Fruit fly (Drosophila melanogaster) whole organism: ENCODE results near the gene Rpn11.
A peak's percentile ranks its signal among the peaks of the same experiment; 100 is the strongest.

Experiments
- CG8478 ChIP-seq: fragments of >200 bp; optimal IDR thresholded peaks from 2 replicates; lab custom pipeline; 2018; ENCODE audit warnings: inconsistent platforms
- Dll ChIP-seq: fragments of >200 bp; optimal IDR thresholded peaks from 2 replicates; lab custom pipeline; 2017
- EcR ChIP-seq, 2 experiments: fragments of >200 bp; optimal IDR thresholded peaks; 2 replicates each; lab custom pipeline; 2017; ENCODE audit warnings: missing biosample characterization in 2 of 2, missing genetic modification characterization in 2 of 2, missing genetic modification reagents in 2 of 2
- pan ChIP-seq: fragments of >200 bp; optimal IDR thresholded peaks from 2 replicates; lab custom pipeline; 2017
- psq ChIP-seq: fragments of >200 bp; optimal IDR thresholded peaks from 2 replicates; lab custom pipeline; 2017
- usp ChIP-seq: fragments of >200 bp; optimal IDR thresholded peaks from 2 replicates; lab custom pipeline; 2017; ENCODE audit warnings: missing biosample characterization, missing genetic modification characterization, mixed read lengths

Rpn11 gene

dm6 chr2L:5092992-5093695 is 33.6 kb upstream of the Rpn11 start, which contains the start of gene Pgant5:
Gene Pgant5, minus strand, starts transcription at chr2L:5093592.
- TF ChIP-seq Dll (lab: Kevin White, UChicago) (no peak), CG8478 (peak; percentile 92), EcR (GFP tag; optimal IDR thresholded peaks at IDR 0.05; lab: Kevin White, UChicago) (no peak), psq (lab: Kevin White, UChicago) (no peak), usp (GFP tag; lab: Kevin White, UChicago) (no peak)

- TF ChIP-seq Dll (lab: Kevin White, UChicago) (no peak), usp (GFP tag; lab: Kevin White, UChicago) (no peak), CG8478 (no peak), EcR (GFP tag; optimal IDR thresholded peaks at IDR 0.05; lab: Kevin White, UChicago) (no peak)
These were observed 33.0 kb upstream of the Rpn11 start for dm6 chr2L:5092597-5092991.

dm6 chr2L:5092145-5092544 is 32.6 kb upstream of the Rpn11 start:
- TF ChIP-seq psq (lab: Kevin White, UChicago) (no peak), usp (GFP tag; lab: Kevin White, UChicago) (no peak), pan (lab: Kevin White, UChicago) (no peak), CG8478 (no peak), EcR (GFP tag; optimal IDR thresholded peaks at IDR 0.05; lab: Kevin White, UChicago) (no peak), Dll (lab: Kevin White, UChicago) (no peak)

DNA sequence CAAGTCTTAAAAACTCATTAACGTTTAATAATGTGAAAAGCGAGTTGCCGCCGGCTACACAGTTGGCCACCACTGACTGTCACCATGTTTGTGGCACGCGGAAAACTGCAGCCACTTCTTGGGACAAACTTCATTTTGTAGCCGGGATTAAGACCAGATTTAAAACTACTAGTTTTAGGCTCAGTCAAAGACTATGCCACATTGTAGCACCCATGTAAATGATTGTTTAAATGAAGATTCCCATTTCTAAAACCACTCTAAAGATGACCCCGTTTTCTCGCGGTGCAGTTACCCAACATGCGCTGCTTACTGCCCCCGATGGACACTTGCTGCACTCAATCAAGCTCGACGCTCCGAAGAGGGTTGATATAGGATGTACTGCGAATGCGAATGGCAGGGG is 30.8 kb upstream of the Rpn11 start:
- TF ChIP-seq psq (lab: Kevin White, UChicago) (no peak), CG8478 (no peak), Dll (lab: Kevin White, UChicago) (no peak), EcR (GFP tag; optimal IDR thresholded peaks at IDR 0.05; lab: Kevin White, UChicago) (no peak), usp (GFP tag; lab: Kevin White, UChicago) (no peak), pan (lab: Kevin White, UChicago) (no peak)

dm6 chr2L:5089642-5090041 is 30.1 kb upstream of the Rpn11 start:
- no peak for TF ChIP-seq pan (lab: Kevin White, UChicago)
- no peak for TF ChIP-seq CG8478
- no peak for TF ChIP-seq EcR (GFP tag; optimal IDR thresholded peaks at IDR 0.05; lab: Kevin White, UChicago)
- TF ChIP-seq usp (GFP tag; lab: Kevin White, UChicago): no peak
- TF ChIP-seq Dll (lab: Kevin White, UChicago): no peak
- TF ChIP-seq psq (lab: Kevin White, UChicago): no peak

dm6 chr2L:5088649-5089270 is 29.2 kb upstream of the Rpn11 start:
- no peak for TF ChIP-seq psq (lab: Kevin White, UChicago)
- no peak for TF ChIP-seq Dll (lab: Kevin White, UChicago)
- no peak for TF ChIP-seq usp (GFP tag; lab: Kevin White, UChicago)
- TF ChIP-seq CG8478: no peak
- no peak for TF ChIP-seq pan (lab: Kevin White, UChicago)
- TF ChIP-seq EcR (GFP tag; optimal IDR thresholded peaks at IDR 0.05; lab: Kevin White, UChicago): no peak

DNA sequence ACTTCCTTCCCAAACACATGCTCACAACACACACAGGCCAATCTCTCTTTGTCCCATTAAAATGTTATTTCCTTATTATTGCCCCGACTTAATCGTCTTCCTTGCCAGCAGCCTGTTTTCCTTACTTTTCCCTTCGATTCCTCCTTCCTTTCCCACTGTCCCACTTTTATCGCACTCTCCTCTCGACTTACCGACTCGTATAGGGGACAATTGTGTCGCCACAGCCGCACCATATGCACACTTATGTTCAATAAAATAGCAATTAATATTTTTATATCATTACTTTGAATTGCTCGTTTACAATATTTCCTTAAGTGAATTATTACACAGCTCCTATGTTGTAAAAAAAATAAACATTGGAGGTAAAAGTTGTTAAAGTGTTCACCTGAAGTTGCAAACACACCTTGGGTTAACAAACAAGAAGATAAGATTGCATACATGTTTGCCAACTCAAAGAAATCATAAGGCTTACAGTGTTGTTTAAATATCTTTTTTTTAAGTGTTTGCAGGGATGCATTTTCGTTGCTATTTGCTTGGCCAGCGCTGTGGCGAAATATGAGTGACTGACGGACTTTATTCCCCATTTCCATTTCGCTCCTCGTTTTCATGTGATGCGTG is 27.4 kb upstream of the Rpn11 start:
- no peak for TF ChIP-seq usp (GFP tag; lab: Kevin White, UChicago)
- no peak for TF ChIP-seq CG8478
- no peak for TF ChIP-seq Dll (lab: Kevin White, UChicago)
- no peak for TF ChIP-seq pan (lab: Kevin White, UChicago)
- TF ChIP-seq psq (lab: Kevin White, UChicago): no peak
- TF ChIP-seq EcR (GFP tag; optimal IDR thresholded peaks at IDR 0.05; lab: Kevin White, UChicago): no peak

- TF ChIP-seq Dll (lab: Kevin White, UChicago) (no peak), pan (lab: Kevin White, UChicago) (no peak)
These were observed 26.0 kb upstream of the Rpn11 start for dm6 chr2L:5085561-5085960.

DNA sequence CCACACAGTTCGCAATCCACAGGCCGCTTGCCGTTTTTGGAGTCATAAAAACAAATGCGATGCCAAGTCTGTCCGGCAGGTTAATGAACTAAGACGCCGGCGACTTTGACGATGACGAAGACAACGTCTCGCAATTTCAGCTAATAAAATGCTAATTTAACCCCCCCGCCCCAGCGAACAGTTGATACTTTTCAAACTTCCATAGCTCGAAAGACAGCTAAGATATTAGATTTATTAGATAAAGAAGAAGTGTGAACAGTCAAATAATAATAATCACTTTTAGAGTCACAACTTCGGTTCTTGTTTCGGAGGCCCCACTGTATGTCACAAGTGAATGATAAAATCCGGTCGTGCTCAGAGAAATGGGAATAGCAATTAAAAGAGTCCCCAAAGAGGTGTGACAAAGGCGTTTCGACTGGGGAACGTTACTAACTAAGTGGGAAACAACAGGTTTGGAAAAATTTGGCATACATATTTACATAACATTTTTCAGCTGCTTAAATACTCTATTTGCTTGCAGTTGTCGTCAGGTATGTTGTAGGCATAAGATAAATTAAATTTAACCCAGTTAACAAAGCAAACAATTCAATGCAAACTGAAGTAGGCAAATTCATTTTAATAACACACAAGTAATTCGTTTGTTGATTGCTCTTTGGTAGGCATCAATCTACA is 25.1 kb upstream of the Rpn11 start:
- TF ChIP-seq CG8478 (no peak), usp (GFP tag; lab: Kevin White, UChicago) (no peak), Dll (lab: Kevin White, UChicago) (no peak), EcR (GFP tag; optimal IDR thresholded peaks at IDR 0.05; lab: Kevin White, UChicago) (peak in 1 of 2 experiments; percentile 18)

DNA sequence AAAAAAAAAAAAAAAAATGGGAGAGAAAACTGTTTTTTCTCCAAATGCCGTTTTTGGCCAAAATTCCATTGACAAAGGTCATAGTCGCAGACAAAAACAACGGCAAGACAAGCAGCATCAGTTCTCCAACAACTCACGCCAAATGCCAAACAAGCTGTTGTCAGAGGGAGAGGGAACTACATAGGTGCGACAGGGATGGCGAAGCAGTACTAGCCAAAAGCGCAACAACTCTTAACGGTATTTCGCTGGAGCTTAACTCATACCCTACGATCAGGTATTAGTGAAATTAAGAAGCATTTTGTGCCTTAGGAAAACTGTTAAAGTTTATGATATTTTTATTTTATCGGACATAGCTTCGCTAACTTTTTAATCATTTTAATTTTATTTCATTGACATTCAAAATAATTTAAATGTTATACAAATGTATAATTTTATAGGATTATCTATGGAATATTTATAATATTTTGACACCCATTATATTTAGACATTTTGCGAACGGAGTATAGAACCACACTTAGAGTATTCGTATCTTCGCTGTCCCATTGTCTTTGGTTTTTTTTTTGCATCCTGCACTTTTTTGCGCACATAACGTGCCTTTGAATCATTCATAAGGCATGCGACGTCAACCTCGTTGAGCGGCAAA is 20.8 kb upstream of the Rpn11 start:
- TF ChIP-seq psq (lab: Kevin White, UChicago): no peak
- no peak for TF ChIP-seq CG8478
- TF ChIP-seq Dll (lab: Kevin White, UChicago): no peak
- no peak for TF ChIP-seq pan (lab: Kevin White, UChicago)
- TF ChIP-seq EcR (GFP tag; optimal IDR thresholded peaks at IDR 0.05; lab: Kevin White, UChicago): no peak
- no peak for TF ChIP-seq usp (GFP tag; lab: Kevin White, UChicago)

DNA sequence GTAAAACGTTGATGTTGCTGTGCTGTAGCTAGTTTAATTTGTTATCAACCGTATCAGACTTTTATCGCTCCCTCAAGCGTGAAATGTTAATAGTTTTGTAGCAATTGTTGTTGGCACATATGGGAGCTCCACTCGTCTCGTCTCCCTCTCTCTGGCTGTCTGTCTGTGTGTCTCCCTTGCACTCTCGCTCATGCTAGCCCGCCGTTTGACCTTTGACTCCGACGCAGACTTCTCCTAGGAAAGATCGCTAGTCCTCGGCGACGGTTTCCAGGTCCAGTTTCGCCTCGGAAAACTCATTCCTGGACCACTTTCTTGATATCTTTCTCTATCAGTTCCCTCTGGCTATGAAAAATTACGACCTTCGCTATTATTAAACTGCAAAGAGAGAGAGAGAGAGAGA is 19.6 kb upstream of the Rpn11 start:
- TF ChIP-seq usp (GFP tag; lab: Kevin White, UChicago) (no peak), Dll (lab: Kevin White, UChicago) (no peak), CG8478 (no peak), EcR (GFP tag; optimal IDR thresholded peaks at IDR 0.05; lab: Kevin White, UChicago) (no peak), pan (lab: Kevin White, UChicago) (no peak), psq (lab: Kevin White, UChicago) (no peak)
